Fruit fly (Drosophila melanogaster) whole organism, adult: Measurements from ENCODE around the gene CG10226.

Experiments
- CG11617 ChIP-seq: fragments of 200-800 bp; sonication (Bioruptor generic); optimal IDR thresholded peaks from 2 replicates; lab custom pipeline; 2017; ENCODE audit warnings: mild to moderate bottlenecking, missing biosample characterization, missing genetic modification reagents, missing genetic modification characterization
- CG12768 ChIP-seq: fragments of 200-800 bp; sonication (Bioruptor generic); optimal IDR thresholded peaks from 2 replicates; lab custom pipeline; 2017; ENCODE audit warnings: missing biosample characterization, missing genetic modification characterization, mild to moderate bottlenecking, moderate library complexity, missing genetic modification reagents
- CG14711 ChIP-seq: fragments of 200-800 bp; sonication (Bioruptor generic); optimal IDR thresholded peaks from 2 replicates; lab custom pipeline; 2018; ENCODE audit warnings: missing biosample characterization, mild to moderate bottlenecking, missing genetic modification characterization, moderate library complexity
- CG1620 ChIP-seq: fragments of 200-800 bp; sonication (Bioruptor generic); optimal IDR thresholded peaks from 2 replicates; lab custom pipeline; 2016; ENCODE audit warnings: missing biosample characterization, missing genetic modification characterization
- CG33017 ChIP-seq: fragments of 200-800 bp; sonication (Bioruptor generic); optimal IDR thresholded peaks from 2 replicates; lab custom pipeline; 2018; ENCODE audit warnings: missing biosample characterization, mild to moderate bottlenecking, missing genetic modification characterization, moderate library complexity
- CG5204 ChIP-seq: fragments of 200-800 bp; sonication (Bioruptor generic); optimal IDR thresholded peaks from 2 replicates; lab custom pipeline; 2016; ENCODE audit warnings: missing biosample characterization, missing genetic modification characterization
- CG7045 ChIP-seq: fragments of 200-800 bp; sonication (Bioruptor generic); optimal IDR thresholded peaks from 2 replicates; lab custom pipeline; 2017; ENCODE audit warnings: missing biosample characterization, mild to moderate bottlenecking, missing genetic modification characterization
- CG7101 ChIP-seq: fragments of 200-800 bp; sonication (Bioruptor generic); optimal IDR thresholded peaks from 2 replicates; lab custom pipeline; 2018; ENCODE audit warnings: missing biosample characterization, mild to moderate bottlenecking, missing genetic modification characterization, moderate library complexity
- Clk ChIP-seq: fragments of 200-800 bp; sonication (Bioruptor generic); optimal IDR thresholded peaks from 2 replicates; lab custom pipeline; 2017; ENCODE audit warnings: missing biosample characterization, missing genetic modification characterization
- Crg-1 ChIP-seq: fragments of 200-800 bp; sonication (Bioruptor generic); optimal IDR thresholded peaks from 2 replicates; lab custom pipeline; 2016; ENCODE audit warnings: missing biosample characterization, missing genetic modification characterization
- Hr96 ChIP-seq: fragments of 200-800 bp; sonication (Bioruptor generic); optimal IDR thresholded peaks from 2 replicates; lab custom pipeline; 2016; ENCODE audit warnings: missing biosample characterization, missing genetic modification characterization
- Mnt ChIP-seq: fragments of 200-800 bp; sonication (Bioruptor generic); optimal IDR thresholded peaks from 2 replicates; lab custom pipeline; 2016; ENCODE audit warnings: missing biosample characterization, mild to moderate bottlenecking, missing genetic modification characterization
- bab1 ChIP-seq: fragments of 200-800 bp; sonication (Bioruptor generic); optimal IDR thresholded peaks from 3 replicates; lab custom pipeline; 2019; ENCODE audit warnings: missing biosample characterization, mild to moderate bottlenecking, missing genetic modification characterization, moderate library complexity
- cic ChIP-seq: fragments of 200-800 bp; sonication (Bioruptor generic); optimal IDR thresholded peaks from 2 replicates; lab custom pipeline; 2017; ENCODE audit warnings: missing biosample characterization, mild to moderate bottlenecking, missing genetic modification characterization, moderate library complexity
- cnc ChIP-seq, 2 experiments: fragments of >200 bp; optimal IDR thresholded peaks; 2 replicates each; lab custom pipeline; 2017
- kay ChIP-seq: fragments of 200-800 bp; sonication (Bioruptor generic); peaks from one replicate; lab custom pipeline; 2016; ENCODE audit warnings: missing biosample characterization, missing genetic modification characterization, borderline replicate concordance
- ovo ChIP-seq: fragments of 200-800 bp; sonication (Bioruptor generic); optimal IDR thresholded peaks from 2 replicates; lab custom pipeline; 2016; ENCODE audit warnings: missing biosample characterization, missing genetic modification characterization
- pad ChIP-seq: fragments of 200-800 bp; sonication (Bioruptor generic); optimal IDR thresholded peaks from 3 replicates; lab custom pipeline; 2017; ENCODE audit warnings: missing biosample characterization, missing genetic modification characterization, mild to moderate bottlenecking, moderate library complexity, missing genetic modification reagents
- tj ChIP-seq: fragments of 200-800 bp; sonication (Bioruptor generic); optimal IDR thresholded peaks from 3 replicates; lab custom pipeline; 2017; ENCODE audit warnings: missing biosample characterization, mild to moderate bottlenecking, missing genetic modification characterization, moderate library complexity
- toe ChIP-seq: fragments of 200-800 bp; sonication (Bioruptor generic); optimal IDR thresholded peaks from 2 replicates; lab custom pipeline; 2016; ENCODE audit warnings: missing biosample characterization, missing genetic modification characterization

CG10226 gene

dm6 chr3L:6249178-6250078 is 9.6 kb upstream of the CG10226 start:
- TF ChIP-seq Hr96 (GFP tag; lab: Kevin White, UChicago) (no peak), tj (GFP tag; lab: Kevin White, UChicago) (no peak), CG12768 (no peak), kay (GFP tag; lab: Kevin White, UChicago) (peak; percentile 28), bab1 (GFP tag; lab: Kevin White, UChicago) (peak; percentile 17), CG5204 (GFP tag; lab: Kevin White, UChicago) (no peak), CG7101 (tag; lab: Kevin White, UChicago) (no peak), CG11617 (GFP tag; lab: Kevin White, UChicago) (no peak), Mnt (GFP tag; lab: Kevin White, UChicago) (no peak), Crg-1 (GFP tag; lab: Kevin White, UChicago) (no peak)

dm6 chr3L:6245646-6246045 is 5.8 kb upstream of the CG10226 start, which contains the start of gene Mdr65:
Gene Mdr65, minus strand, starts transcription at chr3L:6245746.
- TF ChIP-seq ovo, result no peak
- no peak for TF ChIP-seq cnc (optimal IDR thresholded peaks at IDR 0.05; lab: Kevin White, UChicago)
- TF ChIP-seq Clk (GFP tag; lab: Kevin White, UChicago), result no peak
- no peak for TF ChIP-seq toe (GFP tag; lab: Kevin White, UChicago)
- TF ChIP-seq CG33017 (tag; lab: Kevin White, UChicago), result no peak
- no peak for TF ChIP-seq CG12768
- TF ChIP-seq kay (GFP tag; lab: Kevin White, UChicago), result no peak
- no peak for TF ChIP-seq CG5204 (GFP tag; lab: Kevin White, UChicago)
- no peak for TF ChIP-seq Hr96 (GFP tag; lab: Kevin White, UChicago)
- TF ChIP-seq pad (GFP tag; lab: Kevin White, UChicago), result no peak
- no peak for TF ChIP-seq CG14711 (tag; lab: Kevin White, UChicago)
- no peak for TF ChIP-seq CG7045 (GFP tag; lab: Kevin White, UChicago)
- TF ChIP-seq bab1 (GFP tag; lab: Kevin White, UChicago), result no peak
- TF ChIP-seq CG1620, result no peak
- TF ChIP-seq Crg-1 (GFP tag; lab: Kevin White, UChicago), result no peak
- no peak for TF ChIP-seq tj (GFP tag; lab: Kevin White, UChicago)

- TF ChIP-seq cnc (optimal IDR thresholded peaks at IDR 0.05; lab: Kevin White, UChicago), result no peak
- TF ChIP-seq ovo, result no peak
- no peak for TF ChIP-seq kay (GFP tag; lab: Kevin White, UChicago)
- TF ChIP-seq Mnt (GFP tag; lab: Kevin White, UChicago), result no peak
- TF ChIP-seq Hr96 (GFP tag; lab: Kevin White, UChicago), result no peak
- no peak for TF ChIP-seq pad (GFP tag; lab: Kevin White, UChicago)
- TF ChIP-seq tj (GFP tag; lab: Kevin White, UChicago), result no peak
- TF ChIP-seq CG33017 (tag; lab: Kevin White, UChicago), result no peak
- no peak for TF ChIP-seq CG7101 (tag; lab: Kevin White, UChicago)
- no peak for TF ChIP-seq Crg-1 (GFP tag; lab: Kevin White, UChicago)
These were observed 5.8 kb downstream of the CG10226 start, which contains the start of gene CG42714 for dm6 chr3L:6234035-6234434. Gene CG42714, minus strand, starts transcription at chr3L:6234056.

- TF ChIP-seq CG33017 (tag; lab: Kevin White, UChicago) (no peak), ovo (no peak), bab1 (GFP tag; lab: Kevin White, UChicago) (no peak), Hr96 (GFP tag; lab: Kevin White, UChicago) (no peak), Mnt (GFP tag; lab: Kevin White, UChicago) (no peak), pad (GFP tag; lab: Kevin White, UChicago) (no peak), cnc (optimal IDR thresholded peaks at IDR 0.05; lab: Kevin White, UChicago) (no peak), Crg-1 (GFP tag; lab: Kevin White, UChicago) (no peak), CG7045 (GFP tag; lab: Kevin White, UChicago) (no peak), toe (GFP tag; lab: Kevin White, UChicago) (no peak), CG7101 (tag; lab: Kevin White, UChicago) (no peak), cic (GFP tag; lab: Kevin White, UChicago) (no peak), CG14711 (tag; lab: Kevin White, UChicago) (no peak), tj (GFP tag; lab: Kevin White, UChicago) (no peak), CG11617 (GFP tag; lab: Kevin White, UChicago) (no peak), CG5204 (GFP tag; lab: Kevin White, UChicago) (no peak), CG1620 (no peak), kay (GFP tag; lab: Kevin White, UChicago) (no peak)
These were observed 6.6 kb downstream of the CG10226 start, which contains the start of gene BG642312 for dm6 chr3L:6233281-6233680. Gene BG642312, minus strand, starts transcription at chr3L:6233381.

- TF ChIP-seq bab1 (GFP tag; lab: Kevin White, UChicago), result no peak
- TF ChIP-seq Clk (GFP tag; lab: Kevin White, UChicago), result no peak
- no peak for TF ChIP-seq CG5204 (GFP tag; lab: Kevin White, UChicago)
- no peak for TF ChIP-seq cnc (optimal IDR thresholded peaks at IDR 0.05; lab: Kevin White, UChicago)
These were observed 7.6 kb downstream of the CG10226 start, which contains the start of gene CG13299 for dm6 chr3L:6232261-6232660. Gene CG13299, minus strand, starts transcription at chr3L:6232361.

dm6 chr3L:6220187-6220586 is 19.7 kb downstream of the CG10226 start, which contains the start of gene CG33946:
Gene CG33946, plus strand, starts transcription at chr3L:6220578.
- TF ChIP-seq CG7101 (tag; lab: Kevin White, UChicago) (no peak), kay (GFP tag; lab: Kevin White, UChicago) (no peak), CG12768 (no peak), CG33017 (tag; lab: Kevin White, UChicago) (no peak), CG1620 (peak; percentile 0), Mnt (GFP tag; lab: Kevin White, UChicago) (no peak), toe (GFP tag; lab: Kevin White, UChicago) (no peak), Clk (GFP tag; lab: Kevin White, UChicago) (no peak), CG5204 (GFP tag; lab: Kevin White, UChicago) (no peak), CG11617 (GFP tag; lab: Kevin White, UChicago) (no peak), ovo (no peak), Hr96 (GFP tag; lab: Kevin White, UChicago) (no peak), Crg-1 (GFP tag; lab: Kevin White, UChicago) (no peak), cic (GFP tag; lab: Kevin White, UChicago) (no peak), pad (GFP tag; lab: Kevin White, UChicago) (no peak), CG14711 (tag; lab: Kevin White, UChicago) (no peak), bab1 (GFP tag; lab: Kevin White, UChicago) (peak; percentile 5), CG7045 (GFP tag; lab: Kevin White, UChicago) (no peak), cnc (optimal IDR thresholded peaks at IDR 0.05; lab: Kevin White, UChicago) (no peak), tj (GFP tag; lab: Kevin White, UChicago) (peak; percentile 87)
